Fruit fly (Drosophila melanogaster): ENCODE results near the gene Acsx2.

DNA sequence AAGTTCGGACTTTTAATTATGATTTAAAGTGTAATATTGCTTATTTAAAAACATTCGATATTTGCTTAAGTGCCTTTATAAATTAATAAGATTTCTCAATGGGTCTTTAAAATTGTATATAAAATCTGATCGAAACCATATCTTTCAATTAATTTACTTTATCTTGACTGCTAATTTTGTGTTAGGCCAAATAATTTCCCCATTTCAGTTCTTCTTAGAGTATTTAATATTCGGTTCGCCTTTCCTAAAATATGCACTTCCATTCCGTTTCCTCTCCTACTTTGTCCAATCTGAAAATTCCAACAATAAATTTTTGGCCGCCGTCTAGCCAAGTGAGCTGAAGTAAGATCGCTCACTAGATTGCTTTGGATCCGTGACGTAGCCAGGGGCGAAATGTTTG lies 45.9 kb downstream of the Acsx2 start:
- TF ChIP-seq h (GFP tag; optimal IDR thresholded peaks at IDR 0.05): no peak
- TF ChIP-seq dl (GFP tag; optimal IDR thresholded peaks at IDR 0.05; ENCODE audit: insufficient read depth in 1 of 2, partially characterized antibody in 2 of 2): no peak
- TF ChIP-seq pan (optimal IDR thresholded peaks at IDR 0.05): no peak
- TF ChIP-seq Mio (GFP tag; optimal IDR thresholded peaks at IDR 0.05): no peak

Measured in whole organism, wandering third instar larva.